Worm (Caenorhabditis elegans) whole organism, late embryonic: ENCODE data around the gene set-21.

Experiments
- C38D4.7 ChIP-seq: fragments of 200-800 bp; sonication (Bioruptor generic); optimal IDR thresholded peaks from 2 replicates; lab custom pipeline; 2018; ENCODE audit warnings: mild to moderate bottlenecking, missing genetic modification characterization, moderate library complexity, missing compliant biosample characterization
- ceh-34 ChIP-seq: sonication (generic microtip); optimal IDR thresholded peaks from 2 replicates; lab custom pipeline; 2016; ENCODE audit warnings: mild to moderate bottlenecking, missing genetic modification characterization, missing compliant biosample characterization
- ets-4 ChIP-seq: sonication (generic microtip); optimal IDR thresholded peaks from 2 replicates; lab custom pipeline; 2016; ENCODE audit warnings: missing genetic modification characterization, missing compliant biosample characterization
- eyg-1 ChIP-seq: sonication (generic microtip); optimal IDR thresholded peaks from 2 replicates; lab custom pipeline; 2016; ENCODE audit warnings: missing genotype, missing genetic modification characterization, missing compliant biosample characterization
- nfya-1 ChIP-seq: sonication (generic microtip); optimal IDR thresholded peaks from 2 replicates; lab custom pipeline; 2017; ENCODE audit warnings: missing genetic modification characterization, mild to moderate bottlenecking, missing compliant biosample characterization, antibody characterized with exemption, moderate library complexity
- pha-4 ChIP-seq: fragments of 150-350 bp; optimal IDR thresholded peaks from 2 replicates; lab custom pipeline; 2018; ENCODE audit warnings: missing biosample characterization, missing genetic modification reagents, missing genetic modification characterization
- unc-42 ChIP-seq: sonication (generic microtip); optimal IDR thresholded peaks from 2 replicates; lab custom pipeline; 2016; ENCODE audit warnings: missing genotype, missing genetic modification characterization, missing compliant biosample characterization
- unc-55 ChIP-seq: sonication (generic microtip); optimal IDR thresholded peaks from 2 replicates; lab custom pipeline; 2017; ENCODE audit warnings: missing biosample characterization, missing genetic modification reagents, missing genetic modification characterization

DNA sequence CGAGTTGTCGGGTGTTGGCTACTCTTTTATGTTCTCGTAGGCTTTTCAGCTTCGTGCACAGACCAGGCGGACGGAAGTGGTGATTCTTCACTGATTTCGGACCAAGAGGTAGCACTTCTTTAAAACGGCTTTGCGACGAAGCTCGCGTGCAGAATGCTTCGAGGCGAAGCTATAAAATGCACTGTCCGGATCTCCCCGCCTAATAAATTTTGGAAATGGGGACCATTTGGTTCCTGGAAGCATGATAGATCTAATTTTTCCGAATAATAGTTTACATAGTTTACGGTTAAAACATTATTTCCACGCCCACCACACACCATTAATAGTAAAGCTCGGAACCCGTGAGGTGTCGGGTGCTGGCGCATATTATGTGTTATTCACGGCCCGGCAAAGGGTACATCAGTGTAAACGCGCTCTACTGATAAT, 43.1 kb upstream of the set-21 start:
- TF ChIP-seq unc-55 (GFP tag; lab: Kevin White, UChicago) (no peak), C38D4.7 (GFP tag; lab: Kevin White, UChicago) (no peak), nfya-1 (no peak), pha-4 (tag; lab: Kevin White, UChicago) (no peak), unc-42 (tag; lab: Kevin White, UChicago) (no peak), eyg-1 (tag; lab: Kevin White, UChicago) (no peak), ets-4 (tag; lab: Kevin White, UChicago) (no peak), ceh-34 (no peak)
